Fruit fly (Drosophila melanogaster) whole organism, embryonic: ENCODE data around the gene rgn.
A peak's percentile ranks its signal among the peaks of the same experiment; 100 is the strongest.

Source experiments
- Blimp-1 ChIP-seq: fragments of 200-800 bp; sonication (Bioruptor generic); optimal IDR thresholded peaks from 3 replicates; lab custom pipeline; 2018; ENCODE audit warnings: missing biosample characterization, missing genetic modification characterization, mild to moderate bottlenecking, moderate library complexity, missing genetic modification reagents
- CG10979 ChIP-seq: fragments of 200-800 bp; sonication (Bioruptor generic); optimal IDR thresholded peaks from 2 replicates; lab custom pipeline; 2018; ENCODE audit warnings: missing biosample characterization, mild to moderate bottlenecking, missing genetic modification characterization, moderate library complexity
- CG11504 ChIP-seq: fragments of 200-800 bp; sonication (Bioruptor generic); optimal IDR thresholded peaks from 3 replicates; lab custom pipeline; 2019; ENCODE audit warnings: missing biosample characterization, mild to moderate bottlenecking, missing genetic modification characterization, moderate library complexity
- CG11560 ChIP-seq: fragments of 200-800 bp; sonication (Bioruptor generic); IDR thresholded peaks from 3 replicates; pipeline ENCODE4 v1.3.6; 2022; ENCODE audit warnings: missing biosample characterization, missing genetic modification characterization
- CG11695 ChIP-seq: fragments of 200-800 bp; sonication (Bioruptor generic); IDR thresholded peaks from 3 replicates; pipeline ENCODE4 v1.3.6; 2022; ENCODE audit warnings: missing biosample characterization, missing genetic modification characterization
- CG11723 ChIP-seq: fragments of 200-800 bp; sonication (Bioruptor generic); optimal IDR thresholded peaks from 2 replicates; lab custom pipeline; 2017; ENCODE audit warnings: missing biosample characterization, mild to moderate bottlenecking, missing genetic modification characterization
- CG12219 ChIP-seq: fragments of 200-800 bp; sonication (Bioruptor generic); optimal IDR thresholded peaks from 3 replicates; lab custom pipeline; 2018; ENCODE audit warnings: missing biosample characterization, mild to moderate bottlenecking, missing genetic modification characterization
- CG1233 ChIP-seq: fragments of 200-800 bp; sonication (Bioruptor generic); optimal IDR thresholded peaks from 4 replicates; lab custom pipeline; 2018; ENCODE audit warnings: missing biosample characterization, mild to moderate bottlenecking, missing genetic modification characterization
- CG17385 ChIP-seq: fragments of 200-800 bp; sonication (Bioruptor generic); optimal IDR thresholded peaks from 3 replicates; lab custom pipeline; 2018; ENCODE audit warnings: missing biosample characterization, mild to moderate bottlenecking, missing genetic modification characterization
- CG18011 ChIP-seq: fragments of 200-800 bp; sonication (Bioruptor generic); optimal IDR thresholded peaks from 2 replicates; lab custom pipeline; 2017; ENCODE audit warnings: missing biosample characterization, missing genetic modification characterization, mild to moderate bottlenecking, moderate library complexity, missing genotype
- CG18262 ChIP-seq: fragments of 200-800 bp; optimal IDR thresholded peaks from 3 replicates; lab custom pipeline; 2019; ENCODE audit warnings: missing biosample characterization, mild to moderate bottlenecking, missing genetic modification characterization, moderate library complexity
- CG18599 ChIP-seq: fragments of 200-800 bp; sonication (Bioruptor generic); optimal IDR thresholded peaks from 3 replicates; lab custom pipeline; 2017; ENCODE audit warnings: missing biosample characterization, missing genetic modification characterization, mild to moderate bottlenecking, moderate library complexity, missing genetic modification reagents
- CG4404 ChIP-seq: fragments of 200-800 bp; sonication (Bioruptor generic); IDR thresholded peaks from 2 replicates; pipeline ENCODE4 v1.3.6; 2022; ENCODE audit warnings: missing biosample characterization, missing genetic modification characterization
- CG4730 ChIP-seq: fragments of 200-800 bp; sonication (Bioruptor generic); IDR thresholded peaks from 2 replicates; pipeline ENCODE4 v1.3.6; 2022; ENCODE audit warnings: missing biosample characterization, missing genetic modification characterization
- CG5245 ChIP-seq: fragments of 200-800 bp; sonication (Bioruptor generic); optimal IDR thresholded peaks from 3 replicates; lab custom pipeline; 2016; ENCODE audit warnings: missing biosample characterization, missing genetic modification characterization
- CG6175 ChIP-seq: fragments of 200-800 bp; sonication (Bioruptor generic); IDR thresholded peaks from 3 replicates; pipeline ENCODE4 v1.3.6; 2022; ENCODE audit warnings: missing biosample characterization, missing genetic modification characterization
- CG6272 ChIP-seq: fragments of 200-800 bp; sonication (Bioruptor generic); IDR thresholded peaks from 2 replicates; pipeline ENCODE4 v1.3.6; 2022; ENCODE audit warnings: missing biosample characterization, missing genetic modification characterization
- CG6654 ChIP-seq: fragments of 200-800 bp; sonication (Bioruptor generic); optimal IDR thresholded peaks from 2 replicates; lab custom pipeline; 2017; ENCODE audit warnings: missing biosample characterization, mild to moderate bottlenecking, missing genetic modification characterization
- CG7372 ChIP-seq: fragments of 200-800 bp; sonication (Bioruptor generic); IDR thresholded peaks from 2 replicates; pipeline ENCODE4 v1.3.6; 2022; ENCODE audit warnings: missing biosample characterization, missing genetic modification characterization
- CG9727 ChIP-seq: fragments of 200-800 bp; sonication (Bioruptor generic); optimal IDR thresholded peaks from 3 replicates; lab custom pipeline; 2017; ENCODE audit warnings: missing biosample characterization, mild to moderate bottlenecking, missing genetic modification characterization
- CG9876 ChIP-seq: fragments of 200-800 bp; sonication (Bioruptor generic); optimal IDR thresholded peaks from 2 replicates; lab custom pipeline; 2016; ENCODE audit warnings: missing biosample characterization, missing genetic modification characterization
- CHES-1-like ChIP-seq: fragments of 200-800 bp; sonication (Bioruptor generic); optimal IDR thresholded peaks from 2 replicates; lab custom pipeline; 2016; ENCODE audit warnings: missing biosample characterization, missing genetic modification characterization
- D ChIP-seq, 2 experiments: fragments of 200-800 bp in 1 of 2; fragments of >200 bp in 1 of 2; sonication (Bioruptor generic) in 1 of 2; optimal IDR thresholded peaks; 2 replicates in 1 of 2; 3 replicates in 1 of 2; lab custom pipeline; 2017; ENCODE audit warnings: mild to moderate bottlenecking in 1 of 2, missing biosample characterization in 1 of 2, missing genetic modification characterization in 1 of 2, missing genetic modification reagents in 1 of 2
- D19B ChIP-seq: fragments of 200-800 bp; sonication (Bioruptor generic); optimal IDR thresholded peaks from 2 replicates; lab custom pipeline; 2017; ENCODE audit warnings: missing biosample characterization, mild to moderate bottlenecking, missing genetic modification characterization
- E2f1 ChIP-seq: fragments of 200-800 bp; sonication (Bioruptor generic); IDR thresholded peaks from 2 replicates; pipeline ENCODE4 v1.3.6; 2022; ENCODE audit warnings: missing biosample characterization, missing genetic modification characterization
- Elba2 ChIP-seq: fragments of 200-800 bp; sonication (Bioruptor generic); optimal IDR thresholded peaks from 3 replicates; lab custom pipeline; 2016; ENCODE audit warnings: missing biosample characterization, missing genetic modification characterization
- Fer2 ChIP-seq: fragments of 200-800 bp; sonication (Bioruptor generic); optimal IDR thresholded peaks from 2 replicates; lab custom pipeline; 2018; ENCODE audit warnings: missing biosample characterization, mild to moderate bottlenecking, missing genetic modification characterization, moderate library complexity
- Hey ChIP-seq: fragments of 200-800 bp; sonication (Bioruptor generic); optimal IDR thresholded peaks from 3 replicates; lab custom pipeline; 2018; ENCODE audit warnings: missing biosample characterization, mild to moderate bottlenecking, missing genetic modification characterization
- Meics ChIP-seq: fragments of 200-800 bp; sonication (Bioruptor generic); optimal IDR thresholded peaks from 2 replicates; lab custom pipeline; 2017; ENCODE audit warnings: missing biosample characterization, mild to moderate bottlenecking, missing genetic modification characterization
- Nf-YA ChIP-seq: fragments of 200-800 bp; sonication (Bioruptor generic); IDR thresholded peaks from 2 replicates; pipeline ENCODE4 v1.3.6; 2022; ENCODE audit warnings: missing biosample characterization, missing genetic modification characterization
- Nf-YC ChIP-seq: fragments of 200-800 bp; optimal IDR thresholded peaks from 3 replicates; lab custom pipeline; 2019; ENCODE audit warnings: missing biosample characterization, mild to moderate bottlenecking, missing genetic modification characterization, moderate library complexity
- Poxn ChIP-seq: fragments of 200-800 bp; sonication (Bioruptor generic); IDR thresholded peaks from 2 replicates; pipeline ENCODE4 v1.3.6; 2022; ENCODE audit warnings: missing biosample characterization, missing genetic modification characterization
- TFAM ChIP-seq: fragments of 200-800 bp; sonication (Bioruptor generic); optimal IDR thresholded peaks from 2 replicates; lab custom pipeline; 2017; ENCODE audit warnings: missing biosample characterization, missing genetic modification characterization, inconsistent platforms
- Tbp ChIP-seq: fragments of >200 bp; optimal IDR thresholded peaks from 2 replicates; lab custom pipeline; 2018; ENCODE audit warnings: missing biosample characterization, missing genetic modification characterization
- abd-A ChIP-seq: fragments of 200-800 bp; sonication (Bioruptor generic); optimal IDR thresholded peaks from 3 replicates; lab custom pipeline; 2019; ENCODE audit warnings: missing biosample characterization, mild to moderate bottlenecking, missing genetic modification characterization, moderate library complexity
- cad ChIP-seq: fragments of >200 bp; optimal IDR thresholded peaks from 2 replicates; lab custom pipeline; 2017; ENCODE audit warnings: missing biosample characterization, missing genetic modification characterization
- croc ChIP-seq: fragments of 200-800 bp; sonication (Bioruptor generic); conservative IDR thresholded peaks from 3 replicates; pipeline ENCODE4 v1.3.6; 2022; ENCODE audit warnings: missing biosample characterization, missing genetic modification characterization
- crol ChIP-seq: fragments of 200-800 bp; sonication (Bioruptor generic); IDR thresholded peaks from 2 replicates; pipeline ENCODE4 v1.3.6; 2022; ENCODE audit warnings: missing biosample characterization, missing genetic modification characterization
- cwo ChIP-seq: fragments of 200-800 bp; sonication (Bioruptor generic); optimal IDR thresholded peaks from 3 replicates; lab custom pipeline; 2017; ENCODE audit warnings: missing biosample characterization, missing genetic modification characterization, mild to moderate bottlenecking, moderate library complexity, missing genetic modification reagents
- ems ChIP-seq: fragments of 200-800 bp; sonication (Bioruptor generic); optimal IDR thresholded peaks from 3 replicates; lab custom pipeline; 2016; ENCODE audit warnings: missing biosample characterization, missing genetic modification characterization
- eve ChIP-seq, 2 experiments: fragments of >200 bp; optimal IDR thresholded peaks; 2 replicates each; lab custom pipeline; 2017; ENCODE audit warnings: missing biosample characterization in 2 of 2, missing genetic modification characterization in 2 of 2
- grau ChIP-seq: fragments of 200-800 bp; optimal IDR thresholded peaks from 3 replicates; lab custom pipeline; 2019; ENCODE audit warnings: missing biosample characterization, mild to moderate bottlenecking, missing genetic modification characterization, moderate library complexity
- h ChIP-seq: fragments of >200 bp; optimal IDR thresholded peaks from 2 replicates; lab custom pipeline; 2017
- insv ChIP-seq, 2 experiments: fragments of 200-800 bp; sonication (Bioruptor generic); optimal IDR thresholded peaks; 3 replicates each; lab custom pipeline; 2016 to 2018; ENCODE audit warnings: missing biosample characterization in 2 of 2, missing genetic modification characterization in 2 of 2
- kni ChIP-seq: fragments of 200-800 bp; sonication (Bioruptor generic); optimal IDR thresholded peaks from 3 replicates; lab custom pipeline; 2017; ENCODE audit warnings: mild to moderate bottlenecking, missing biosample characterization, missing genetic modification reagents, missing genetic modification characterization
- org-1 ChIP-seq: fragments of 200-800 bp; sonication (Bioruptor generic); optimal IDR thresholded peaks from 2 replicates; lab custom pipeline; 2017; ENCODE audit warnings: missing biosample characterization, missing genetic modification characterization
- peb ChIP-seq: fragments of 200-800 bp; sonication (Bioruptor generic); IDR thresholded peaks from 2 replicates; pipeline ENCODE4 v1.3.6; 2022; ENCODE audit warnings: missing biosample characterization, missing genetic modification characterization
- pros ChIP-seq: fragments of 200-800 bp; sonication (Bioruptor generic); optimal IDR thresholded peaks from 3 replicates; lab custom pipeline; 2019; ENCODE audit warnings: missing biosample characterization, mild to moderate bottlenecking, missing genetic modification characterization, moderate library complexity
- repo ChIP-seq: fragments of 200-800 bp; sonication (Bioruptor generic); optimal IDR thresholded peaks from 2 replicates; lab custom pipeline; 2016; ENCODE audit warnings: missing biosample characterization, missing genetic modification characterization
- sens ChIP-seq: fragments of 200-800 bp; sonication (Bioruptor generic); peaks from one replicate; lab custom pipeline; 2016; ENCODE audit warnings: missing biosample characterization, missing genetic modification characterization
- sisA ChIP-seq: fragments of 200-800 bp; sonication (Bioruptor generic); IDR thresholded peaks from 2 replicates; pipeline ENCODE4 v1.3.6; 2022; ENCODE audit warnings: missing biosample characterization, missing genetic modification characterization
- sna ChIP-seq: fragments of 200-800 bp; sonication (Bioruptor generic); IDR thresholded peaks from 2 replicates; pipeline ENCODE4 v1.3.6; 2022; ENCODE audit warnings: missing biosample characterization, missing genetic modification characterization; ENCODE audit not compliant: partially characterized antibody

rgn gene

DNA sequence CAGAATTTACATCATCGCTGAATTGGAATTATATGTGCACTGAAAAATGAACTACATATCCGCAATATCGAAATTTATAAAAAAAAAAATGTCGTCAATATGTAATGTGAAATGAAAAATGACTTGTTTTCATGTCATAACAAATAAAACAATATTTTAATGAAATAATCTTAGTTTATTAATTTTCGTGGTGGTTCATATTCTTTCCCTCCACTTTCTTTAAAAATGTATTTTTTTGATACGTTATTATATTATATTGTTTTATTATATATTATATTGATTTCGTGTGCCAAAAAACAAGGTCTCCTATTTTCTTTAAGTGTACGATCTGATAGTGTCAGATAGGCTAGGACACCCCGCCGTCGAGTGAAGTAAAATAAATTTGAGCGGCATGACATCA lies 32.0 kb downstream of the rgn start (continued):
- TF ChIP-seq CG6654 (GFP tag; lab: Kevin White, UChicago) = no peak
- no peak for TF ChIP-seq D (optimal IDR thresholded peaks at IDR 0.05; lab: Kevin White, UChicago)
- TF ChIP-seq D (GFP tag; optimal IDR thresholded peaks at IDR 0.05; lab: Kevin White, UChicago) = no peak
- TF ChIP-seq Fer2 = no peak
- no peak for TF ChIP-seq crol (GFP tag; lab: Robert Waterston, UW)
- TF ChIP-seq TFAM = no peak
- no peak for TF ChIP-seq Tbp (GFP tag; lab: Kevin White, UChicago)
- TF ChIP-seq CHES-1-like (GFP tag; lab: Kevin White, UChicago) = no peak
- no peak for TF ChIP-seq CG9876 (GFP tag; lab: Kevin White, UChicago)
- TF ChIP-seq sens (GFP tag; lab: Kevin White, UChicago) = no peak
- TF ChIP-seq pros = no peak
- TF ChIP-seq CG1233 (GFP tag; lab: Kevin White, UChicago) = no peak
- no peak for TF ChIP-seq org-1 (GFP tag; lab: Kevin White, UChicago)
- TF ChIP-seq CG12219 (GFP tag; lab: Kevin White, UChicago) = no peak
- TF ChIP-seq insv (GFP tag; optimal IDR thresholded peaks at IDR 0.05; lab: Kevin White, UChicago) = no peak
- TF ChIP-seq croc (GFP tag; lab: Robert Waterston, UW) = no peak
- no peak for TF ChIP-seq CG11723
- TF ChIP-seq CG10979 = no peak
- no peak for TF ChIP-seq CG5245 (GFP tag; lab: Kevin White, UChicago)
- no peak for TF ChIP-seq sna (GFP tag; lab: Robert Waterston, UW)
- TF ChIP-seq CG18599 (GFP tag; lab: Kevin White, UChicago) = no peak
- TF ChIP-seq CG4404 (GFP tag; lab: Robert Waterston, UW) = no peak
- TF ChIP-seq D19B (GFP tag; lab: Kevin White, UChicago) = no peak
- no peak for TF ChIP-seq CG6175
- TF ChIP-seq CG17385 (GFP tag; lab: Kevin White, UChicago) = no peak
- TF ChIP-seq ems (GFP tag; lab: Kevin White, UChicago) = no peak
- no peak for TF ChIP-seq Poxn (GFP tag; lab: Robert Waterston, UW)
- TF ChIP-seq CG9727 = no peak
- TF ChIP-seq kni (GFP tag; lab: Kevin White, UChicago) = no peak
- TF ChIP-seq CG6272 (GFP tag; lab: Robert Waterston, UW) = no peak
- TF ChIP-seq cwo (GFP tag; lab: Kevin White, UChicago) = peak; percentile 11
- TF ChIP-seq abd-A = no peak
- peak; percentile 4 for TF ChIP-seq Meics (GFP tag; lab: Kevin White, UChicago)
- TF ChIP-seq Nf-YC (tag; lab: Kevin White, UChicago) = no peak
- no peak for TF ChIP-seq Hey
- no peak for TF ChIP-seq Blimp-1 (GFP tag; lab: Kevin White, UChicago)
- TF ChIP-seq eve (GFP tag; optimal IDR thresholded peaks at IDR 0.05; lab: Kevin White, UChicago) = no peak
- 0 out of 3 replicates have a peak, but pooled peaks have one; percentile 20 for TF ChIP-seq CG11695 (GFP tag; lab: Robert Waterston, UW)
- peak; percentile 43 for TF ChIP-seq CG11504 (tag; lab: Kevin White, UChicago)
- no peak for TF ChIP-seq h (lab: Kevin White, UChicago)
- TF ChIP-seq Elba2 (GFP tag; lab: Kevin White, UChicago) = no peak
- no peak for TF ChIP-seq repo (GFP tag; lab: Kevin White, UChicago)
- TF ChIP-seq cad (GFP tag; lab: Kevin White, UChicago) = no peak
- TF ChIP-seq CG18262 (tag; lab: Kevin White, UChicago) = no peak
- TF ChIP-seq peb = no peak
- no peak for TF ChIP-seq Nf-YA (GFP tag; lab: Robert Waterston, UW)
- TF ChIP-seq CG4730 = no peak
- TF ChIP-seq CG18011 (GFP tag; lab: Kevin White, UChicago) = no peak
- TF ChIP-seq grau (tag; lab: Kevin White, UChicago) = peak; percentile 9
- TF ChIP-seq E2f1 = no peak
- TF ChIP-seq CG11560 (tag; lab: Robert Waterston, UW) = no peak
- no peak for TF ChIP-seq CG7372 (GFP tag; lab: Robert Waterston, UW)
- TF ChIP-seq sisA (GFP tag; lab: Robert Waterston, UW) = no peak
